Fruit fly (Drosophila melanogaster) whole organism, prepupa: Measurements from ENCODE around the gene Nop56.

Experiments used
- Blimp-1 ChIP-seq: fragments of 200-800 bp; sonication (Bioruptor generic); optimal IDR thresholded peaks from 3 replicates; lab custom pipeline; 2017; ENCODE audit warnings: missing biosample characterization, missing genetic modification characterization, mild to moderate bottlenecking, moderate library complexity, missing genetic modification reagents
- CG15336 ChIP-seq: fragments of 200-800 bp; sonication (Bioruptor generic); IDR thresholded peaks from 2 replicates; pipeline ENCODE4 v1.3.6; 2022; ENCODE audit warnings: missing biosample characterization, missing genetic modification characterization
- CG1621 ChIP-seq: fragments of 200-800 bp; sonication (Bioruptor generic); optimal IDR thresholded peaks from 3 replicates; lab custom pipeline; 2018; ENCODE audit warnings: missing biosample characterization, mild to moderate bottlenecking, missing genetic modification characterization
- CG16779 ChIP-seq: fragments of 200-800 bp; sonication (Bioruptor generic); optimal IDR thresholded peaks from 3 replicates; lab custom pipeline; 2017; ENCODE audit warnings: missing biosample characterization, mild to moderate bottlenecking, missing genetic modification characterization
- CG34406 ChIP-seq: fragments of 200-800 bp; sonication (Bioruptor generic); optimal IDR thresholded peaks from 3 replicates; lab custom pipeline; 2016; ENCODE audit warnings: missing biosample characterization, missing genetic modification characterization
- CG3919 ChIP-seq: fragments of 200-800 bp; sonication (Bioruptor generic); optimal IDR thresholded peaks from 3 replicates; lab custom pipeline; 2016; ENCODE audit warnings: missing biosample characterization, missing genetic modification characterization
- Ets21C ChIP-seq: fragments of 200-800 bp; sonication (Bioruptor generic); optimal IDR thresholded peaks from 3 replicates; lab custom pipeline; 2016; ENCODE audit warnings: missing biosample characterization, missing genetic modification characterization
- Hr39 ChIP-seq: fragments of 200-800 bp; sonication (Bioruptor generic); optimal IDR thresholded peaks from 2 replicates; lab custom pipeline; 2016; ENCODE audit warnings: missing biosample characterization, missing genetic modification characterization
- achi ChIP-seq: fragments of 200-800 bp; sonication (Bioruptor generic); optimal IDR thresholded peaks from 3 replicates; lab custom pipeline; 2016; ENCODE audit warnings: missing biosample characterization, missing genetic modification characterization
- salr ChIP-seq, 2 experiments: fragments of 200-800 bp; sonication (Bioruptor generic); optimal IDR thresholded peaks; 3 replicates each; lab custom pipeline; 2016 to 2018; ENCODE audit warnings: missing biosample characterization in 2 of 2, missing genetic modification characterization in 2 of 2, mild to moderate bottlenecking in 1 of 2

Gene Nop56

DNA sequence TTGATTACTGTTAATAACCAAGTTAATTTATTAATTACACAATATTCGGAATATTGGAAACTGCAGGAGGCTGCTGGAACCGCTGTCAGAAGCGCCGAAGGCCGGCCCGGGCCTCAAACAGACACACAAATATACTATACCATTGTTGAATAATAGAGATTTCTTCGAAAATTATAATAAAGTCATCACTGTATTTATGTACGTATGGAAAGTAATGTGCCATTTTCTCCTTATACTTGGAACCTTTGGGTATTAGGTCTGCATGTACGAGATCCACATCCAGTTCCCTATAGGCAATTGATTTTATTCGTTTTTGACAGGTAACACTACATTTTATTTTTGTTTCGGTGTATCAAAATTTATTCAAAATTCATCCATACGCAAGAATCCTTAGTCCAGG is 48.3 kb downstream of the Nop56 start, which contains the start of gene CG7069:
Gene CG7069, plus strand, starts transcription at position 301 of the 400 bp plus-strand sequence.
- TF ChIP-seq CG1621 (tag; lab: Kevin White, UChicago) (no peak), salr (GFP tag; optimal IDR thresholded peaks at IDR 0.05; lab: Kevin White, UChicago) (no peak), CG34406 (GFP tag; lab: Kevin White, UChicago) (no peak), CG16779 (tag; lab: Kevin White, UChicago) (no peak), Hr39 (GFP tag; lab: Kevin White, UChicago) (no peak), Ets21C (no peak), CG3919 (GFP tag; lab: Kevin White, UChicago) (no peak), Blimp-1 (no peak), CG15336 (no peak), achi (GFP tag; lab: Kevin White, UChicago) (no peak)
